Fruit fly (Drosophila melanogaster) whole organism, pupa: ENCODE data around the gene Spn28B.

ENCODE experiments used
- CG10348 ChIP-seq: fragments of 200-800 bp; sonication (Bioruptor generic); IDR thresholded peaks from 2 replicates; pipeline ENCODE4 v1.3.6; 2022; ENCODE audit warnings: missing biosample characterization, missing genetic modification characterization
- CG12605 ChIP-seq: fragments of 200-800 bp; sonication (Bioruptor generic); IDR thresholded peaks from 2 replicates; pipeline ENCODE4 v1.3.6; 2022; ENCODE audit warnings: missing biosample characterization, missing genetic modification characterization
- CG13204 ChIP-seq: fragments of 200-800 bp; sonication (Bioruptor generic); optimal IDR thresholded peaks from 2 replicates; lab custom pipeline; 2018; ENCODE audit warnings: missing biosample characterization, mild to moderate bottlenecking, missing genetic modification characterization, moderate library complexity
- CG14655 ChIP-seq: fragments of 200-800 bp; sonication (Bioruptor generic); optimal IDR thresholded peaks from 3 replicates; lab custom pipeline; 2017; ENCODE audit warnings: mild to moderate bottlenecking, missing biosample characterization, missing genetic modification reagents, missing genetic modification characterization
- CG15710 ChIP-seq: fragments of 200-800 bp; sonication (Bioruptor generic); optimal IDR thresholded peaks from 2 replicates; lab custom pipeline; 2018; ENCODE audit warnings: missing biosample characterization, mild to moderate bottlenecking, missing genetic modification characterization, moderate library complexity
- CG17806 ChIP-seq: fragments of 200-800 bp; sonication (Bioruptor generic); optimal IDR thresholded peaks from 2 replicates; lab custom pipeline; 2018; ENCODE audit warnings: missing biosample characterization, mild to moderate bottlenecking, missing genetic modification characterization, moderate library complexity
- CG32121 ChIP-seq: fragments of 200-800 bp; sonication (Bioruptor generic); IDR thresholded peaks from 2 replicates; pipeline ENCODE4 v1.3.6; 2022; ENCODE audit warnings: missing biosample characterization, missing genetic modification characterization
- CG34367 ChIP-seq: fragments of 200-800 bp; sonication (Bioruptor generic); optimal IDR thresholded peaks from 2 replicates; lab custom pipeline; 2018; ENCODE audit warnings: missing biosample characterization, mild to moderate bottlenecking, missing genetic modification characterization
- CG4496 ChIP-seq: fragments of 200-800 bp; sonication (Bioruptor generic); IDR thresholded peaks from 3 replicates; pipeline ENCODE4 v1.3.6; 2022; ENCODE audit warnings: missing biosample characterization, missing genetic modification characterization
- CG8159 ChIP-seq: fragments of 200-800 bp; sonication (Bioruptor generic); optimal IDR thresholded peaks from 3 replicates; lab custom pipeline; 2018; ENCODE audit warnings: missing biosample characterization, mild to moderate bottlenecking, missing genetic modification characterization, moderate library complexity
- CG8301 ChIP-seq: fragments of 200-800 bp; sonication (Bioruptor generic); optimal IDR thresholded peaks from 2 replicates; lab custom pipeline; 2018; ENCODE audit warnings: missing biosample characterization, mild to moderate bottlenecking, missing genetic modification characterization
- CG9948 ChIP-seq: fragments of 200-800 bp; sonication (Bioruptor generic); optimal IDR thresholded peaks from 2 replicates; lab custom pipeline; 2018; ENCODE audit warnings: missing biosample characterization, mild to moderate bottlenecking, missing genetic modification characterization, moderate library complexity
- D1 ChIP-seq: fragments of 200-800 bp; sonication (Bioruptor generic); optimal IDR thresholded peaks from 2 replicates; lab custom pipeline; 2018; ENCODE audit warnings: missing biosample characterization, mild to moderate bottlenecking, missing genetic modification characterization, moderate library complexity
- EcR ChIP-seq: fragments of 200-800 bp; sonication (Bioruptor generic); optimal IDR thresholded peaks from 3 replicates; lab custom pipeline; 2019; ENCODE audit warnings: missing biosample characterization, missing genetic modification characterization, mild to moderate bottlenecking, moderate library complexity, missing genetic modification reagents
- Ets98B ChIP-seq: fragments of 200-800 bp; sonication (Bioruptor generic); IDR thresholded peaks from 2 replicates; pipeline ENCODE4 v1.3.6; 2022; ENCODE audit warnings: missing biosample characterization, missing genetic modification characterization
- Pif1A ChIP-seq: fragments of 200-800 bp; sonication (Bioruptor generic); optimal IDR thresholded peaks from 3 replicates; lab custom pipeline; 2016; ENCODE audit warnings: missing biosample characterization, missing genetic modification characterization
- Pif1B ChIP-seq: fragments of 200-800 bp; sonication (Bioruptor generic); optimal IDR thresholded peaks from 3 replicates; lab custom pipeline; 2016; ENCODE audit warnings: missing biosample characterization, missing genetic modification characterization
- Snoo ChIP-seq: fragments of 200-800 bp; sonication (Bioruptor generic); optimal IDR thresholded peaks from 3 replicates; lab custom pipeline; 2017; ENCODE audit warnings: missing biosample characterization, mild to moderate bottlenecking, missing genetic modification characterization, inconsistent platforms
- fd96Ca ChIP-seq: fragments of 200-800 bp; sonication (Bioruptor generic); IDR thresholded peaks from 3 replicates; pipeline ENCODE4 v1.3.6; 2022; ENCODE audit warnings: missing biosample characterization, missing genetic modification characterization
- gl ChIP-seq: fragments of 200-800 bp; sonication (Bioruptor generic); optimal IDR thresholded peaks from 2 replicates; lab custom pipeline; 2018; ENCODE audit warnings: missing biosample characterization, mild to moderate bottlenecking, missing genetic modification characterization
- rn ChIP-seq: fragments of 200-800 bp; sonication (Bioruptor generic); IDR thresholded peaks from 2 replicates; pipeline ENCODE4 v1.3.6; 2022; ENCODE audit warnings: missing biosample characterization, missing genetic modification characterization

Gene Spn28B

dm6 chr2L:7541047-7541726 is 40.5 kb upstream of the Spn28B start:
- TF ChIP-seq Pif1B (peak; percentile 4), CG14655 (GFP tag; lab: Kevin White, UChicago) (peak; percentile 68), gl (tag; lab: Kevin White, UChicago) (peak; percentile 28), CG34367 (tag; lab: Kevin White, UChicago) (peak; percentile 61), CG9948 (tag; lab: Kevin White, UChicago) (peak; percentile 70), CG32121 (GFP tag; lab: Robert Waterston, UW) (no peak), rn (GFP tag; lab: Robert Waterston, UW) (0 out of 2 replicates have a peak, but pooled peaks have one; percentile 22), fd96Ca (GFP tag; lab: Robert Waterston, UW) (0 out of 3 replicates have a peak, but pooled peaks have one; percentile 21), CG15710 (tag; lab: Kevin White, UChicago) (peak; percentile 72), CG13204 (GFP tag; lab: Kevin White, UChicago) (no peak), Ets98B (0 out of 2 replicates have a peak, but pooled peaks have one; percentile 17), CG8159 (peak; percentile 73), CG10348 (GFP tag; lab: Robert Waterston, UW) (no peak), Pif1A (peak; percentile 54), Snoo (no peak), D1 (tag; lab: Kevin White, UChicago) (no peak), CG8301 (tag; lab: Kevin White, UChicago) (peak; percentile 53), CG4496 (GFP tag; lab: Robert Waterston, UW) (0 out of 3 replicates have a peak, but pooled peaks have one; percentile 11), CG17806 (tag; lab: Kevin White, UChicago) (peak; percentile 78), CG12605 (GFP tag; lab: Robert Waterston, UW) (no peak), EcR (no peak)

DNA sequence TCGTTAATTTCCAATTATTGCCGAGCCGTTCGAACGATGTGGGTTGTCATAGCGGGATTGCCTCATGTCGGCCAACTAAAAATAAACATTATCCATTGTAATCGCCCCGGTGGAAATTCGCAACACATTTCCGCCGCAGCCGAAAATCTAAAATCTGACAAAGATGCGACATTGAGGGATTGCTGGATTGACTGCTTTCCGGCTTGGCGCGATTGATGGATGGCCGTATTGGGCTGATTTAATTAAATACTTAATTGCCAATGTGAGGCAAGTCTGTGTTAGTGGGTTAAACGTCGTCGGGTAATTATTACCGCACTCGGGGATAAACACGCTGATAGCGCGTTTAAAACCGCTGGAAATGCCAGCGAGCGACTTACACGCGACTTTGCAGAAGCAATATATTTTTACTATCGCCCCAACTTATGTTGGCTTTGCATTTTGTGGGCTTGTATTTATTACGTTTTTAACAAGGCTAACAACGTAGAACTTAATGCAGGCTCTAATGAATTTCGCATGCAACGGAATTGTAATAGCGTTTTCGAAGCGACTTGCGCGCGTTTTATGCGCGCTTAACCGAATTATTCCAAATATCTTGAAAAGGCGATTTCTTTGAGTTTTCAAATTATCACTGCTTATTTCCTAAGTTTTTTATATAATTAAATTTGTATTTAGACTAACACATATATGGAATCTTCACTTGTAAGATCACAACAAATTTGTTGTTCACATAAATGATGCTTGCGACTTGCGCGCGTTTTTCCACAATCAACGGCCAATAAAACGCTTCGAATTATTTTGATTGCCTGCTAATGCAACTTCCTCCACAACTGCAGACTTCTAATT is 39.6 kb upstream of the Spn28B start:
- TF ChIP-seq Ets98B = no peak
- TF ChIP-seq Pif1B = no peak
- TF ChIP-seq CG17806 (tag; lab: Kevin White, UChicago) = no peak
- TF ChIP-seq D1 (tag; lab: Kevin White, UChicago) = no peak
- TF ChIP-seq CG14655 (GFP tag; lab: Kevin White, UChicago) = no peak
- TF ChIP-seq EcR = no peak
- TF ChIP-seq fd96Ca (GFP tag; lab: Robert Waterston, UW) = no peak
- no peak for TF ChIP-seq CG32121 (GFP tag; lab: Robert Waterston, UW)
- no peak for TF ChIP-seq rn (GFP tag; lab: Robert Waterston, UW)
- no peak for TF ChIP-seq CG13204 (GFP tag; lab: Kevin White, UChicago)
- TF ChIP-seq CG15710 (tag; lab: Kevin White, UChicago) = no peak
- TF ChIP-seq CG8159 = no peak

dm6 chr2L:7544267-7544670 is 37.5 kb upstream of the Spn28B start:
- no peak for TF ChIP-seq CG17806 (tag; lab: Kevin White, UChicago)
- no peak for TF ChIP-seq Snoo
- TF ChIP-seq CG13204 (GFP tag; lab: Kevin White, UChicago) = no peak
- TF ChIP-seq EcR = no peak
- peak; percentile 22 for TF ChIP-seq CG14655 (GFP tag; lab: Kevin White, UChicago)
- no peak for TF ChIP-seq fd96Ca (GFP tag; lab: Robert Waterston, UW)
- 0 out of 2 replicates have a peak, but pooled peaks have one; percentile 16 for TF ChIP-seq CG12605 (GFP tag; lab: Robert Waterston, UW)
- no peak for TF ChIP-seq CG10348 (GFP tag; lab: Robert Waterston, UW)
- no peak for TF ChIP-seq D1 (tag; lab: Kevin White, UChicago)
- peak; percentile 26 for TF ChIP-seq Pif1A
- no peak for TF ChIP-seq rn (GFP tag; lab: Robert Waterston, UW)
- TF ChIP-seq CG9948 (tag; lab: Kevin White, UChicago) = no peak
- no peak for TF ChIP-seq CG8159
- TF ChIP-seq Pif1B = peak; percentile 30
- 0 out of 3 replicates have a peak, but pooled peaks have one; percentile 11 for TF ChIP-seq CG4496 (GFP tag; lab: Robert Waterston, UW)
- no peak for TF ChIP-seq CG32121 (GFP tag; lab: Robert Waterston, UW)
- no peak for TF ChIP-seq CG34367 (tag; lab: Kevin White, UChicago)
- no peak for TF ChIP-seq CG15710 (tag; lab: Kevin White, UChicago)
- peak; percentile 7 for TF ChIP-seq CG8301 (tag; lab: Kevin White, UChicago)
- peak; percentile 25; the same call in 1 of the 2 replicates for TF ChIP-seq Ets98B
- no peak for TF ChIP-seq gl (tag; lab: Kevin White, UChicago)

DNA sequence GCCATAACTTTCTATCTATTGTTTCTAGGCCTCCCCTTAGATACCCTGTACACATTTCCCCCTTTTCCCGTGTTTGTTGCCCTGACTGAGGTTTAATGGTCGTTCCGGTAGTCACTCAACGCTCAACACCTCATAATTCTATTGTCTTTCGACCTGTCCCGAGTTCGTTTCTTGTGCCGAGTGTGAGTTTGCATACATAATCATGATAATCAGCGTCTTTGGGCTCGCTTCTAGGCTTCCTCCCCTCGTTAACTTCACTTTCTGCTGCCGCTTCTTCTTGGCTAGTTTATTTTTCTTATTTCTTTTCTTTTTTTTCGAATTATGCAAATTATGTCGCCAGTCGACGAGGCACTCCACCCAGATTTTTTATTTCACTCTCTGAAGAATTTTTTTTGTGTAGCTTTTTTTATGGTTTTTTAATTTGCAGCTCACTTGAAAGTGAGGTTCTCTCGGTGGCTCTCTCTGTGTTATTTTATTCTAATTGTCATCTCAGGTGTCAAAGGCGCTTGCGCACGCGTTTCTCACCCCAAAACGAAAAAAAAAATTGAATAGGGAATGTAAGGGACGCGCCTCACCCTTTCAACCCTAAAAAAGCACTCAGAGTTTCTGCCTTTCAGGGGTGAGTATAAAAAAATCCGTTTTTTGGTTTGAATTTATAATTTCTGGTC is 36.0 kb upstream of the Spn28B start:
- TF ChIP-seq fd96Ca (GFP tag; lab: Robert Waterston, UW) (no peak), CG12605 (GFP tag; lab: Robert Waterston, UW) (peak; percentile 27; the same call in 1 of the 2 replicates), CG32121 (GFP tag; lab: Robert Waterston, UW) (no peak), CG10348 (GFP tag; lab: Robert Waterston, UW) (no peak), CG8301 (tag; lab: Kevin White, UChicago) (no peak), CG14655 (GFP tag; lab: Kevin White, UChicago) (no peak)
- TF ChIP-seq, all 21 proteins: peak for 1
